Worm (Caenorhabditis elegans) whole organism, young adult: Measurements from ENCODE around the gene seip-1.
A peak's percentile ranks its signal among the peaks of the same experiment; 100 is the strongest.

Source experiments
- F39B2.1 ChIP-seq: fragments of 200-800 bp; sonication (Bioruptor generic); IDR thresholded peaks from 2 replicates; pipeline ENCODE4 v1.3.6; 2022; ENCODE audit warnings: missing genetic modification reagents, missing genetic modification characterization, missing compliant biosample characterization
- F57C9.4 ChIP-seq: sonication (generic microtip); optimal IDR thresholded peaks from 2 replicates; lab custom pipeline; 2017; ENCODE audit warnings: mild to moderate bottlenecking, missing genetic modification characterization, missing compliant biosample characterization
- Y53G8AR.9 ChIP-seq: fragments of 200-800 bp; sonication (Bioruptor generic); conservative IDR thresholded peaks from 2 replicates; pipeline ENCODE4 v1.3.6; 2022; ENCODE audit warnings: missing genetic modification reagents, missing genetic modification characterization, missing compliant biosample characterization
- ZK185.1 ChIP-seq: sonication (generic microtip); optimal IDR thresholded peaks from 2 replicates; lab custom pipeline; 2016; ENCODE audit warnings: mild to moderate bottlenecking, missing genetic modification characterization, missing compliant biosample characterization; ENCODE audit not compliant: poor library complexity, severe bottlenecking
- aptf-2 ChIP-seq: fragments of 200-800 bp; sonication (Bioruptor generic); conservative IDR thresholded peaks from 2 replicates; pipeline ENCODE4 v1.3.6; 2022; ENCODE audit warnings: missing genetic modification reagents, missing genetic modification characterization, missing compliant biosample characterization
- aptf-3 ChIP-seq: fragments of 200-800 bp; sonication (Bioruptor generic); IDR thresholded peaks from 2 replicates; pipeline ENCODE4 v1.3.6; 2022; ENCODE audit warnings: missing genetic modification characterization, missing compliant biosample characterization
- atf-7 ChIP-seq: sonication (generic microtip); optimal IDR thresholded peaks from 2 replicates; lab custom pipeline; 2017; ENCODE audit warnings: mild to moderate bottlenecking, missing genetic modification characterization, missing compliant biosample characterization
- ceh-40 ChIP-seq: fragments of 200-800 bp; sonication (Bioruptor generic); IDR thresholded peaks from 2 replicates; pipeline ENCODE4 v1.3.6; 2022; ENCODE audit warnings: missing genetic modification characterization, missing compliant biosample characterization
- chd-7 ChIP-seq: sonication (generic microtip); optimal IDR thresholded peaks from 2 replicates; lab custom pipeline; 2016; ENCODE audit warnings: mild to moderate bottlenecking, missing genetic modification characterization, moderate library complexity, missing compliant biosample characterization
- dox-1 ChIP-seq: fragments of 200-800 bp; sonication (Bioruptor generic); IDR thresholded peaks from 2 replicates; pipeline ENCODE4 v1.3.6; 2022; ENCODE audit warnings: missing genetic modification reagents, missing genetic modification characterization, missing compliant biosample characterization
- dpl-1 ChIP-seq: fragments of 150-350 bp; optimal IDR thresholded peaks from 2 replicates; lab custom pipeline; 2014; ENCODE audit warnings: missing biosample characterization, missing genetic modification reagents, missing genetic modification characterization
- efl-1 ChIP-seq: fragments of 150-350 bp; optimal IDR thresholded peaks from 2 replicates; lab custom pipeline; 2014; ENCODE audit warnings: missing biosample characterization, missing genetic modification reagents, missing genetic modification characterization
- ets-4 ChIP-seq: fragments of 200-800 bp; sonication (Bioruptor generic); optimal IDR thresholded peaks from 2 replicates; lab custom pipeline; 2018; ENCODE audit warnings: mild to moderate bottlenecking, missing genetic modification characterization, missing compliant biosample characterization
- hlh-26 ChIP-seq: fragments of 200-800 bp; sonication (Bioruptor generic); conservative IDR thresholded peaks from 2 replicates; pipeline ENCODE4 v1.3.6; 2022; ENCODE audit warnings: missing genetic modification reagents, missing genetic modification characterization, missing compliant biosample characterization
- hmg-1.2 ChIP-seq: fragments of 200-800 bp; sonication (Bioruptor generic); IDR thresholded peaks from 2 replicates; pipeline ENCODE4 v1.3.6; 2022; ENCODE audit warnings: missing genetic modification reagents, missing genetic modification characterization, missing compliant biosample characterization
- lin-26 ChIP-seq: fragments of 200-800 bp; sonication (Bioruptor generic); IDR thresholded peaks from 2 replicates; pipeline ENCODE4 v1.3.6; 2022; ENCODE audit warnings: missing genetic modification reagents, missing genetic modification characterization, missing compliant biosample characterization
- lin-40 ChIP-seq: sonication (generic microtip); optimal IDR thresholded peaks from 2 replicates; lab custom pipeline; 2016; ENCODE audit warnings: missing genetic modification characterization, mild to moderate bottlenecking, missing compliant biosample characterization, missing genotype, missing genetic modification reagents
- lsy-27 ChIP-seq: sonication (generic microtip); optimal IDR thresholded peaks from 2 replicates; lab custom pipeline; 2017; ENCODE audit warnings: missing genetic modification characterization, mild to moderate bottlenecking, missing compliant biosample characterization, antibody characterized with exemption, missing genotype, borderline replicate concordance; ENCODE audit not compliant: insufficient read depth
- madf-10 ChIP-seq: sonication (generic microtip); optimal IDR thresholded peaks from 2 replicates; lab custom pipeline; 2016; ENCODE audit warnings: mild to moderate bottlenecking, missing genetic modification characterization, missing compliant biosample characterization
- madf-6 ChIP-seq: fragments of 200-800 bp; sonication (Bioruptor generic); IDR thresholded peaks from 2 replicates; pipeline ENCODE4 v1.3.6; 2022; ENCODE audit warnings: missing genetic modification reagents, missing genetic modification characterization, missing compliant biosample characterization
- mel-28 ChIP-seq: sonication (generic microtip); optimal IDR thresholded peaks from 2 replicates; lab custom pipeline; 2016; ENCODE audit warnings: borderline replicate concordance, mild to moderate bottlenecking, missing genetic modification characterization, missing compliant biosample characterization
- nfya-2 ChIP-seq: fragments of 200-800 bp; sonication (Bioruptor generic); IDR thresholded peaks from 2 replicates; pipeline ENCODE4 v1.3.6; 2022; ENCODE audit warnings: missing genetic modification reagents, missing genetic modification characterization, missing compliant biosample characterization
- nhr-27 ChIP-seq: fragments of 200-800 bp; sonication (Bioruptor generic); optimal IDR thresholded peaks from 2 replicates; lab custom pipeline; 2018; ENCODE audit warnings: mild to moderate bottlenecking, missing genetic modification characterization, moderate library complexity, missing compliant biosample characterization
- snpc-3.4 ChIP-seq: sonication (generic microtip); optimal IDR thresholded peaks from 2 replicates; lab custom pipeline; 2017; ENCODE audit warnings: missing genetic modification characterization, mild to moderate bottlenecking, missing compliant biosample characterization, antibody characterized with exemption, moderate library complexity, missing genotype, missing genetic modification reagents
- sptf-2 ChIP-seq: fragments of 200-800 bp; sonication (Bioruptor generic); optimal IDR thresholded peaks from 2 replicates; lab custom pipeline; 2018; ENCODE audit warnings: mild to moderate bottlenecking, missing genetic modification characterization, missing compliant biosample characterization
- tlf-1 ChIP-seq: fragments of 200-800 bp; sonication (Bioruptor generic); optimal IDR thresholded peaks from 2 replicates; lab custom pipeline; 2018; ENCODE audit warnings: mild to moderate bottlenecking, missing genetic modification characterization, missing compliant biosample characterization
- zfh-2 ChIP-seq: fragments of 200-800 bp; sonication (Bioruptor generic); conservative IDR thresholded peaks from 2 replicates; pipeline ENCODE4 v1.3.6; 2022; ENCODE audit warnings: missing genetic modification reagents, missing genetic modification characterization, missing compliant biosample characterization

Gene seip-1

DNA sequence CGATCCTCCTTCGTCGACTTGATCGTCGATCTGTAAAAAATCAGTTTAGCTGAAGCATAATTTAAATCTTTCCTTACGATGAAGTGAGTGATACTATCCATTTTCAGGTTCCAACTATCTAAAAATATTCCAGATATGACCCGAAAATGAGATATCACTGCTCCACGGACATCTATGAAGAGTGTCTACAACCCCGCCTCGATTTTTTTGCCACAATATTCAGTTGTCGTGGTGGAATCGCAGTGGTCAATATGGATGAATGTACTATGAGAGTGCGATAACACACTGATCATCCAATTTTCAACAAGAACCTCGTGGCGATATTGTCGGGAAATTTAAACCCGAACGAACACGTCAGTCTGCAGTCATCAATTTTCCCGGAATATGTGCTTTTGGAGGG lies 11.7 kb downstream of the seip-1 start, which contains the start of gene R01B10.2:
Gene R01B10.2 (minus strand): TSS at position 101 of the 400 bp plus-strand sequence.
- TF ChIP-seq Y53G8AR.9 (GFP tag; lab: Robert Waterston, UW) (no peak), chd-7 (tag; lab: Kevin White, UChicago) (no peak), F39B2.1 (GFP tag; lab: Robert Waterston, UW) (no peak), dpl-1 (GFP tag; lab: Kevin White, UChicago) (no peak)
- TF ChIP-seq, all 124 proteins: peak for 0

DNA sequence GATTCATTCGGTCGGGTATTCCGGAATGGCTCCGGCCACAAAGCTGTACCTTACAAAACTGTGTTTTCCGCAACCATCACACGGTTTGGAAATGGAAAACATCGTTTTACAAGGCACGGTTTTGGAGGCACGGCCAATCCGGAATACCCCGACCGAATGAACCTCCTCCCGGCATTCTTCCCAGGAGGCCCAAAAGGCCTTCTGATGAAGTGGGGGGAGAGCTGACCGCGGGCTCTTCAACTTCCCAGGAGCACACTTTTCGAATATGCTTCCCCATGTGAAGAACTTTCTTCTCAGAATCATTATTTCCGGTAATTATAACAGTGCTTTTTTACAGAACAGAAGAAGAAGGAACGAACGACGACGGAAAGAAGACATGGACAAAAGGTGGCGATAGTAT lies 13.1 kb downstream of the seip-1 start:
- TF ChIP-seq aptf-3 (GFP tag; lab: Robert Waterston, UW): peak; percentile 52; the same call in 1 of the 2 replicates
- TF ChIP-seq aptf-2 (GFP tag; lab: Robert Waterston, UW): peak; percentile 82

DNA sequence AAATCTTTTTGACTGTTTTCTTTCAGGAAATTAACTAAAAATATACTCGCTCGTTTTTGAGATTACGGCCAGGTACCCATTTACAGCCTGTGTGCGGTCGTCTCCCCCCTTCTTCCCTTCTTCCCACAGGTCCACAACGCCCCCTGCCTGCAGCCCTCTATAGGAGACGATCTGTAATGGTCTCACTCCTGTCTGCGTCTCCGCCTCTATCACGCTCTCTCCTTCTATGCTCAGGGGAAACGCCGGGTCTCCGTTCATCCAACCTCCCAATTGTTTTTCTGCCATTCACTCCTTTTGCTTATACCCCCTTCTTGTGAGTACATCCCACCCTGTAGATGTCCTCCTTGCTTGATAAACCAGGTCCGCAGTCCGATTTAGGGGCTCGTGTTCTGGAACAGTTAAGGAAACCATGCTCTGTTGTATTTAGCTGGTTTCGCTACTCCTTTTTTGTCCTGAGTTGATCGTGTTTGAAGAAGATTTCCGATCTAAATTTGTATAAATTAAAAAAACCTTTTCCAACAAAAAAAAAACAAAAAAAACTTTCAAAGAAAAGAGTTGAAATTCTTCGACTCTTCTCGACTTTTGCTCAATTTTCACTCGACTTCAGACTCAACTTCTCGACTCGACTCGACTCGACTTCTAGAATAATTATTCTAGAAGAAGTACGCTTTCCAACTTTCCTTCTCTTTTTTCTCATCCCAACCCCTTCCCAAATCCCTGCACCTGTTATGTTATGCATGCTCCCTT lies 14.5 kb downstream of the seip-1 start, which contains the start of gene F29G9.1:
Gene F29G9.1 (plus strand): TSS at position 697 of the 747 bp plus-strand sequence.
- TF ChIP-seq lin-26 (GFP tag; lab: Robert Waterston, UW) (0 out of 2 replicates have a peak, but pooled peaks have one; percentile 20), hmg-1.2 (GFP tag; lab: Robert Waterston, UW) (peak; percentile 74), aptf-2 (GFP tag; lab: Robert Waterston, UW) (peak; percentile 97), zfh-2 (GFP tag; lab: Robert Waterston, UW) (0 out of 2 replicates have a peak, but pooled peaks have one; percentile 28), aptf-3 (GFP tag; lab: Robert Waterston, UW) (0 out of 2 replicates have a peak, but pooled peaks have one; percentile 25)

DNA sequence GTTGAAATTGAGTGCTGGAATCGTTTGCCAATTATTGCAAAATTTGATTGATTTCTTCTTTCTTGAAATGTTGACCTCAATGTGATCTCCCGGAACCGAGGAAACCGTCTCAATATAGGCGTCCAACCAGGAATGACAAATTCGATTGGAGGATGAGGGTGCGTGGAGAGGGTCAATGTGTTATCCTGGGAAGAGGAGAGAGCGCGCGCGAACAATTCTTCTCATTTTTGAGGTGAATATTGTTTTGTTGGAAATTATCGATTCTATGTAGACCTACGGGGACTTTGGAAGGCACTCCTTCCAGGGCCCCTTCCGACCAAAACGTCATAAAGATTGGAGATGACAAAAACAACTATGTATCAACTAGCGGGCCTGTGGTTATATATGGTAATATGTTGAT lies 16.5 kb downstream of the seip-1 start:
- TF ChIP-seq mel-28 (no peak), efl-1 (GFP tag; lab: Kevin White, UChicago) (peak; percentile 42), snpc-3.4 (tag; lab: Kevin White, UChicago) (no peak), dox-1 (no peak; the same call in 1 of the 2 replicates), aptf-3 (GFP tag; lab: Robert Waterston, UW) (peak; percentile 69; the same call in 1 of the 2 replicates), atf-7 (tag; lab: Kevin White, UChicago) (no peak), sptf-2 (GFP tag; lab: Kevin White, UChicago) (no peak), madf-10 (no peak), aptf-2 (GFP tag; lab: Robert Waterston, UW) (peak; percentile 95), madf-6 (GFP tag; lab: Robert Waterston, UW) (peak; percentile 66; the same call in 1 of the 2 replicates), ZK185.1 (no peak)

DNA sequence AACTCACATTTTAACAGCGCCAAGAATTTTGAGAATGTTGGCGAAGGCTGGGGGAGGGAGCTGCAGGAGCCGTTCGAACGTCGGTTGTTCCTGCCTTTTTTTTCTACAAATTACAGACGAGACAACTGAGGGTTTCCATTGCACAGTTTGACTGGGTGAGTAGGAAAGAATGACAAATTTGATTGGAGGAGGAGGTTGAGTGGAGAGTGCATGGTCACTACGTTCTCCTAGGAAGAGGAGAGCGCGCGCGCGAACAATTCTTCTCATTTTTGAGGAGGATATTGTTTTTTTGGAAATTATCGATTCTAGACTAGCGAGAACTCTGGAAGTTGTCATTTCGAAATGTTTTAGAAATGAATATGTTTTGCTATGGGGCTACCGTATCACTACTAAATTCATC lies 18.3 kb downstream of the seip-1 start, which contains the start of gene dhs-17:
Gene dhs-17 (minus strand): TSS at position 101 of the 400 bp plus-strand sequence.
- TF ChIP-seq madf-6 (GFP tag; lab: Robert Waterston, UW): peak; percentile 45; the same call in 1 of the 2 replicates
- TF ChIP-seq lin-26 (GFP tag; lab: Robert Waterston, UW): no peak
- TF ChIP-seq aptf-2 (GFP tag; lab: Robert Waterston, UW): peak; percentile 79; the same call in 1 of the 2 replicates
- TF ChIP-seq ets-4: no peak
- no peak for TF ChIP-seq nhr-27 (tag; lab: Kevin White, UChicago)

ce11 chrV:6033512-6033911 lies 19.5 kb downstream of the seip-1 start:
- no peak for TF ChIP-seq nfya-2 (GFP tag; lab: Robert Waterston, UW)
- no peak for TF ChIP-seq F57C9.4 (tag; lab: Kevin White, UChicago)
- TF ChIP-seq lin-40: no peak
- TF ChIP-seq lsy-27 (tag; lab: Kevin White, UChicago): no peak
- TF ChIP-seq ceh-40 (GFP tag; lab: Robert Waterston, UW): no peak
- TF ChIP-seq hlh-26 (GFP tag; lab: Robert Waterston, UW): no peak
- no peak for TF ChIP-seq F39B2.1 (GFP tag; lab: Robert Waterston, UW)
- TF ChIP-seq tlf-1 (GFP tag; lab: Kevin White, UChicago): no peak
